Worm (Caenorhabditis elegans) whole organism, L4 larva: ENCODE measurements around the gene fat-6.

Experiments
- D1046.2 ChIP-seq: fragments of 200-800 bp; sonication (Bioruptor generic); IDR thresholded peaks from 2 replicates; pipeline ENCODE4 v1.3.6; 2022; ENCODE audit warnings: missing genetic modification characterization, missing compliant biosample characterization
- F44E2.7 ChIP-seq: fragments of 200-800 bp; sonication (Bioruptor generic); IDR thresholded peaks from 2 replicates; pipeline ENCODE4 v2.1.2; 2022; ENCODE audit warnings: missing genetic modification characterization, missing compliant biosample characterization
- F49E8.2 ChIP-seq: sonication (generic microtip); optimal IDR thresholded peaks from 2 replicates; lab custom pipeline; 2016; ENCODE audit warnings: missing compliant biosample characterization, mild to moderate bottlenecking, missing genetic modification characterization, borderline replicate concordance
- R02D3.7 ChIP-seq: fragments of 150-350 bp; sonication (generic microtip); optimal IDR thresholded peaks from 3 replicates; lab custom pipeline; 2014; ENCODE audit warnings: missing biosample characterization, missing genetic modification characterization
- Y105C5A.15 ChIP-seq: fragments of 200-800 bp; sonication (Bioruptor generic); IDR thresholded peaks from 2 replicates; pipeline ENCODE4 v1.3.6; 2022; ENCODE audit warnings: missing genetic modification characterization, missing compliant biosample characterization
- ZK337.2 ChIP-seq: fragments of 200-800 bp; sonication (Bioruptor generic); IDR thresholded peaks from 2 replicates; pipeline ENCODE4 v1.3.6; 2022; ENCODE audit warnings: missing genetic modification reagents, missing genetic modification characterization, missing compliant biosample characterization
- ZK546.5 ChIP-seq, 2 experiments: sonication (generic microtip); optimal IDR thresholded peaks; 2 replicates each; lab custom pipeline; 2017; ENCODE audit warnings: missing biosample characterization in 2 of 2, missing genetic modification characterization in 2 of 2
- aly-2 ChIP-seq: sonication (generic microtip); optimal IDR thresholded peaks from 2 replicates; lab custom pipeline; 2018; ENCODE audit warnings: missing biosample characterization, missing genetic modification characterization
- arid-1 ChIP-seq: fragments of 200-800 bp; sonication (Bioruptor generic); conservative IDR thresholded peaks from 2 replicates; pipeline ENCODE4 v1.3.6; 2022; ENCODE audit warnings: missing genetic modification reagents, missing genetic modification characterization, missing compliant biosample characterization
- ceh-28 ChIP-seq: fragments of 150-350 bp; optimal IDR thresholded peaks from 2 replicates; lab custom pipeline; 2014; ENCODE audit warnings: missing biosample characterization, missing genetic modification reagents, missing genetic modification characterization
- ceh-82 ChIP-seq: sonication (generic microtip); optimal IDR thresholded peaks from 2 replicates; lab custom pipeline; 2017; ENCODE audit warnings: missing biosample characterization, missing genetic modification characterization
- cey-2 ChIP-seq: sonication (generic microtip); optimal IDR thresholded peaks from 3 replicates; lab custom pipeline; 2017; ENCODE audit warnings: missing genetic modification characterization, mild to moderate bottlenecking, missing compliant biosample characterization, antibody characterized with exemption, borderline replicate concordance; ENCODE audit not compliant: insufficient read depth
- ctbp-1 ChIP-seq: fragments of 200-800 bp; sonication (Bioruptor generic); IDR thresholded peaks from 2 replicates; pipeline ENCODE4 v1.3.6; 2022; ENCODE audit warnings: missing genetic modification reagents, missing genetic modification characterization, missing compliant biosample characterization
- daf-8 ChIP-seq: fragments of 200-800 bp; sonication (Bioruptor generic); IDR thresholded peaks from 2 replicates; pipeline ENCODE4 v1.3.6; 2022; ENCODE audit warnings: missing genetic modification characterization, missing compliant biosample characterization
- dmd-6 ChIP-seq: fragments of 200-800 bp; sonication (Bioruptor generic); IDR thresholded peaks from 2 replicates; pipeline ENCODE4 v1.3.6; 2022; ENCODE audit warnings: missing genetic modification reagents, missing genetic modification characterization, missing compliant biosample characterization
- dmd-9 ChIP-seq: fragments of 200-800 bp; sonication (Bioruptor generic); IDR thresholded peaks from 2 replicates; pipeline ENCODE4 v1.3.6; 2022; ENCODE audit warnings: missing genetic modification reagents, missing genetic modification characterization, missing compliant biosample characterization
- dpl-1 ChIP-seq: fragments of 150-350 bp; optimal IDR thresholded peaks from 2 replicates; lab custom pipeline; 2014; ENCODE audit warnings: missing biosample characterization, missing genetic modification reagents, missing genetic modification characterization
- duxl-1 ChIP-seq: sonication (generic microtip); optimal IDR thresholded peaks from 2 replicates; lab custom pipeline; 2016; ENCODE audit warnings: mild to moderate bottlenecking, missing genetic modification characterization, moderate library complexity, missing compliant biosample characterization; ENCODE audit not compliant: poor library complexity
- egl-27 ChIP-seq: sonication (generic microtip); optimal IDR thresholded peaks from 3 replicates; lab custom pipeline; 2017; ENCODE audit warnings: missing biosample characterization, missing genetic modification reagents, missing genetic modification characterization
- egl-43 ChIP-seq: fragments of 200-800 bp; sonication (Bioruptor generic); IDR thresholded peaks from 2 replicates; pipeline ENCODE4 v1.3.6; 2022; ENCODE audit warnings: missing genetic modification reagents, missing genetic modification characterization, missing compliant biosample characterization
- fos-1 ChIP-seq: fragments of 150-350 bp; optimal IDR thresholded peaks from 2 replicates; lab custom pipeline; 2014; ENCODE audit warnings: missing biosample characterization, missing genetic modification characterization
- hif-1 ChIP-seq, 2 experiments: sonication (generic microtip); optimal IDR thresholded peaks; 2 replicates each; lab custom pipeline; 2016 to 2017; ENCODE audit warnings: missing compliant biosample characterization in 2 of 2, missing genetic modification characterization in 2 of 2, missing genetic modification reagents in 2 of 2, missing genotype in 2 of 2, mild to moderate bottlenecking in 1 of 2
- hlh-30 ChIP-seq: sonication (generic microtip); optimal IDR thresholded peaks from 2 replicates; lab custom pipeline; 2017; ENCODE audit warnings: antibody characterized with exemption, mild to moderate bottlenecking, missing genetic modification characterization, missing compliant biosample characterization; ENCODE audit not compliant: insufficient read depth
- hmg-1.1 ChIP-seq: fragments of 200-800 bp; sonication (Bioruptor generic); IDR thresholded peaks from 2 replicates; pipeline ENCODE4 v1.3.6; 2022; ENCODE audit warnings: missing genetic modification reagents, missing genetic modification characterization, missing compliant biosample characterization
- lim-7 ChIP-seq: fragments of 200-800 bp; sonication (Bioruptor generic); IDR thresholded peaks from 2 replicates; pipeline ENCODE4 v1.3.6; 2022; ENCODE audit warnings: missing genetic modification characterization, missing compliant biosample characterization
- lin-13 ChIP-seq: fragments of 150-350 bp; optimal IDR thresholded peaks from 2 replicates; lab custom pipeline; 2014; ENCODE audit warnings: missing biosample characterization, missing genetic modification reagents, missing genetic modification characterization
- lin-38 ChIP-seq: fragments of 200-800 bp; sonication (Bioruptor generic); IDR thresholded peaks from 2 replicates; pipeline ENCODE4 v1.3.6; 2022; ENCODE audit warnings: missing genetic modification reagents, missing genetic modification characterization, missing compliant biosample characterization
- lir-3 ChIP-seq: sonication (generic microtip); optimal IDR thresholded peaks from 2 replicates; lab custom pipeline; 2016; ENCODE audit warnings: mild to moderate bottlenecking, missing genetic modification characterization, missing compliant biosample characterization
- madf-5 ChIP-seq, 2 experiments: fragments of 200-800 bp; sonication (Bioruptor generic); IDR thresholded peaks; 2 replicates each; pipeline ENCODE4 v1.3.6; 2022; ENCODE audit warnings: missing compliant biosample characterization in 2 of 2, missing genetic modification characterization in 2 of 2
- mdt-29 ChIP-seq: fragments of 200-800 bp; sonication (Bioruptor generic); IDR thresholded peaks from 2 replicates; pipeline ENCODE4 v1.3.6; 2022; ENCODE audit warnings: missing genetic modification reagents, missing genetic modification characterization, missing compliant biosample characterization
- mep-1 ChIP-seq: fragments of 150-350 bp; sonication (generic microtip); optimal IDR thresholded peaks from 3 replicates; lab custom pipeline; 2014; ENCODE audit warnings: missing biosample characterization, missing genetic modification characterization
- mes-2 ChIP-seq: sonication (generic microtip); optimal IDR thresholded peaks from 2 replicates; lab custom pipeline; 2016; ENCODE audit warnings: missing genotype, mild to moderate bottlenecking, missing genetic modification characterization, missing compliant biosample characterization; ENCODE audit not compliant: poor library complexity, severe bottlenecking
- nhr-10 ChIP-seq: fragments of 150-350 bp; optimal IDR thresholded peaks from 2 replicates; lab custom pipeline; 2014; ENCODE audit warnings: missing biosample characterization, missing genetic modification characterization
- nhr-111 ChIP-seq: fragments of 200-800 bp; sonication (Bioruptor generic); optimal IDR thresholded peaks from 2 replicates; lab custom pipeline; 2018; ENCODE audit warnings: mild to moderate bottlenecking, missing genetic modification characterization, missing compliant biosample characterization
- nhr-28 ChIP-seq: fragments of 150-350 bp; optimal IDR thresholded peaks from 2 replicates; lab custom pipeline; 2014; ENCODE audit warnings: missing biosample characterization, missing genetic modification characterization
- nhr-41 ChIP-seq: fragments of 200-800 bp; sonication (Bioruptor generic); IDR thresholded peaks from 2 replicates; pipeline ENCODE4 v1.3.6; 2022; ENCODE audit warnings: missing genetic modification reagents, missing genetic modification characterization, missing compliant biosample characterization
- nhr-42 ChIP-seq: fragments of 200-800 bp; sonication (Bioruptor generic); IDR thresholded peaks from 2 replicates; pipeline ENCODE4 v1.3.6; 2022; ENCODE audit warnings: missing genetic modification characterization, missing compliant biosample characterization
- nhr-48 ChIP-seq: sonication (generic microtip); optimal IDR thresholded peaks from 2 replicates; lab custom pipeline; 2016; ENCODE audit warnings: mild to moderate bottlenecking, missing genetic modification characterization, missing compliant biosample characterization
- nhr-76 ChIP-seq: fragments of 150-350 bp; optimal IDR thresholded peaks from 2 replicates; lab custom pipeline; 2014; ENCODE audit warnings: missing biosample characterization, missing genetic modification characterization
- php-3 ChIP-seq: fragments of 200-800 bp; sonication (Bioruptor generic); IDR thresholded peaks from 2 replicates; pipeline ENCODE4 v1.3.6; 2022; ENCODE audit warnings: missing genetic modification reagents, missing genetic modification characterization, missing compliant biosample characterization
- rbr-2 ChIP-seq: sonication (generic microtip); optimal IDR thresholded peaks from 2 replicates; lab custom pipeline; 2016; ENCODE audit warnings: missing genotype, missing genetic modification characterization, missing compliant biosample characterization
- saeg-2 ChIP-seq: fragments of 200-800 bp; sonication (Bioruptor generic); IDR thresholded peaks from 2 replicates; pipeline ENCODE4 v1.3.6; 2022; ENCODE audit warnings: missing genetic modification reagents, missing genetic modification characterization, missing compliant biosample characterization
- set-16 ChIP-seq: fragments of 200-800 bp; sonication (Bioruptor generic); IDR thresholded peaks from 2 replicates; pipeline ENCODE4 v1.3.6; 2022; ENCODE audit warnings: missing genetic modification reagents, missing genetic modification characterization, missing compliant biosample characterization
- snpc-4 ChIP-seq: fragments of 150-350 bp; optimal IDR thresholded peaks from 2 replicates; lab custom pipeline; 2014; ENCODE audit warnings: missing biosample characterization, missing genetic modification characterization
- spr-1 ChIP-seq: sonication (generic microtip); optimal IDR thresholded peaks from 2 replicates; lab custom pipeline; 2016; ENCODE audit warnings: mild to moderate bottlenecking, missing genetic modification characterization, missing compliant biosample characterization
- tag-97 ChIP-seq: fragments of 200-800 bp; sonication (Bioruptor generic); IDR thresholded peaks from 2 replicates; pipeline ENCODE4 v1.3.6; 2022; ENCODE audit warnings: missing genetic modification characterization, missing compliant biosample characterization
- unc-130 ChIP-seq: sonication (generic microtip); optimal IDR thresholded peaks from 2 replicates; lab custom pipeline; 2016; ENCODE audit warnings: missing genetic modification reagents, missing genetic modification characterization, missing compliant biosample characterization
- unc-39 ChIP-seq: sonication (generic microtip); optimal IDR thresholded peaks from 2 replicates; lab custom pipeline; 2017; ENCODE audit warnings: missing biosample characterization, missing genetic modification characterization
- zfp-3 ChIP-seq: fragments of 200-800 bp; sonication (Bioruptor generic); conservative IDR thresholded peaks from 2 replicates; pipeline ENCODE4 v1.3.6; 2022; ENCODE audit warnings: missing genetic modification reagents, missing genetic modification characterization, missing compliant biosample characterization

The fat-6 gene

ce11 chrIV:11930572-11930971 is 15.1 kb upstream of the fat-6 start, which contains the start of gene nhx-9:
Gene nhx-9 (plus strand): TSS chrIV:11930872.
- no peak for TF ChIP-seq unc-130 (GFP tag; lab: Kevin White, UChicago)
- TF ChIP-seq arid-1 (GFP tag; lab: Robert Waterston, UW) = no peak
- no peak for TF ChIP-seq nhr-42 (GFP tag; lab: Robert Waterston, UW)
- TF ChIP-seq ctbp-1 (GFP tag; lab: Robert Waterston, UW) = no peak
- TF ChIP-seq php-3 (GFP tag; lab: Robert Waterston, UW) = no peak
- no peak for TF ChIP-seq lir-3
- no peak for TF ChIP-seq ceh-82 (tag; lab: Kevin White, UChicago)

ce11 chrIV:11928388-11928787 is 12.9 kb upstream of the fat-6 start:
- TF ChIP-seq saeg-2 (GFP tag; lab: Robert Waterston, UW) (peak; percentile 76; the same call in 1 of the 2 replicates), zfp-3 (GFP tag; lab: Robert Waterston, UW) (no peak), R02D3.7 (tag; lab: Kevin White, UChicago) (no peak), mes-2 (tag; lab: Kevin White, UChicago) (no peak), lir-3 (no peak), fos-1 (no peak), lin-13 (GFP tag; lab: Kevin White, UChicago) (no peak), egl-43 (GFP tag; lab: Robert Waterston, UW) (peak; percentile 87), nhr-28 (tag; lab: Kevin White, UChicago) (peak; percentile 40), ZK337.2 (GFP tag; lab: Robert Waterston, UW) (peak; percentile 47; the same call in 1 of the 2 replicates), ceh-28 (no peak), dmd-6 (GFP tag; lab: Robert Waterston, UW) (peak; percentile 74), set-16 (no peak; the same call in 1 of the 2 replicates), duxl-1 (peak; percentile 63), daf-8 (no peak), lim-7 (GFP tag; lab: Robert Waterston, UW) (peak; percentile 73), F49E8.2 (tag; lab: Kevin White, UChicago) (peak; percentile 34), ctbp-1 (GFP tag; lab: Robert Waterston, UW) (0 out of 2 replicates have a peak, but pooled peaks have one; percentile 62), madf-5 (GFP tag; IDR thresholded peaks at IDR 0.05; lab: Robert Waterston, UW) (no peak), dpl-1 (GFP tag; lab: Kevin White, UChicago) (no peak), dmd-9 (GFP tag; lab: Robert Waterston, UW) (no peak), cey-2 (tag; lab: Kevin White, UChicago) (no peak), mep-1 (tag; lab: Kevin White, UChicago) (no peak), F44E2.7 (no peak), D1046.2 (GFP tag; lab: Robert Waterston, UW) (0 out of 2 replicates have a peak, but pooled peaks have one; percentile 26), nhr-41 (GFP tag; lab: Robert Waterston, UW) (0 out of 2 replicates have a peak, but pooled peaks have one; percentile 38), unc-39 (tag; lab: Kevin White, UChicago) (no peak), unc-130 (GFP tag; lab: Kevin White, UChicago) (no peak), hlh-30 (peak; percentile 60), nhr-10 (tag; lab: Kevin White, UChicago) (no peak), hmg-1.1 (GFP tag; lab: Robert Waterston, UW) (peak; percentile 68), egl-27 (tag; lab: Kevin White, UChicago) (no peak), ZK546.5 (tag; optimal IDR thresholded peaks at IDR 0.05; lab: Kevin White, UChicago) (no peak), snpc-4 (no peak), nhr-48 (tag; lab: Kevin White, UChicago) (peak; percentile 6), spr-1 (peak; percentile 39), nhr-111 (GFP tag; lab: Kevin White, UChicago) (no peak), tag-97 (GFP tag; lab: Robert Waterston, UW) (no peak), rbr-2 (tag; lab: Kevin White, UChicago) (peak; percentile 45), nhr-76 (no peak), Y105C5A.15 (GFP tag; lab: Robert Waterston, UW) (no peak), aly-2 (tag; lab: Kevin White, UChicago) (no peak), mdt-29 (GFP tag; lab: Robert Waterston, UW) (no peak; the same call in 1 of the 2 replicates), lin-38 (GFP tag; lab: Robert Waterston, UW) (no peak; the same call in 1 of the 2 replicates), hif-1 (tag; optimal IDR thresholded peaks at IDR 0.05; lab: Kevin White, UChicago) (no peak)
